Fruit fly (Drosophila melanogaster): ENCODE measurements around the gene CG8100.

DNA sequence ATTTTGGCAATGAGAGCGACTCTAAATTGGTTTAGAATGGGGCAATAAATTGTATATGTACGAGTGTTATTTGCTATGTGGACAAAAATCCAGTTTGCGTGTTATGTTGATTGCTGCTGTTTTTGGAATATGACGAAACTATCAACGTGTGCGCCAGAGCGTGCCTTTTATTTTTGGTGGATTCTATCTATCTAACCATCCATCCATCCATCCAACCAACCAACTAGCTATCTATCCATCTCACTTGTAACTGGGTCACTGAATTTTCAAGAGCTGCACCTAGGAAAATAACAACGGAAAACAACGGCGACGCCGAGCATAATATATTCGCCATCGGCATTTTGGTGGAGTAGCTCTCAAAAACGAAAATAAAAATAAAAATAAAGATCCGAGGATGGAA is 20.7 kb upstream of the CG8100 start:
- no peak for TF ChIP-seq CG8478 (optimal IDR thresholded peaks at IDR 0.05)
- TF ChIP-seq usp (GFP tag; optimal IDR thresholded peaks at IDR 0.05), result no peak
